Worm (Caenorhabditis elegans) whole organism, young adult: ENCODE data around the gene D2096.13.

ENCODE experiments used
- B0035.1 ChIP-seq: sonication (generic microtip); optimal IDR thresholded peaks from 2 replicates; lab custom pipeline; 2016; ENCODE audit warnings: missing genetic modification characterization, mild to moderate bottlenecking, missing compliant biosample characterization, missing genotype, missing genetic modification reagents
- B0261.1 ChIP-seq: sonication (generic microtip); optimal IDR thresholded peaks from 2 replicates; lab custom pipeline; 2016; ENCODE audit warnings: mild to moderate bottlenecking, missing genetic modification characterization, moderate library complexity, missing compliant biosample characterization
- B0336.3 ChIP-seq: fragments of 200-800 bp; sonication (Bioruptor generic); IDR thresholded peaks from 2 replicates; pipeline ENCODE4 v1.3.6; 2022; ENCODE audit warnings: missing genetic modification characterization, missing compliant biosample characterization
- C06A6.2 ChIP-seq: fragments of 200-800 bp; sonication (Bioruptor generic); conservative IDR thresholded peaks from 2 replicates; pipeline ENCODE4 v1.3.6; 2022; ENCODE audit warnings: missing genetic modification characterization, missing compliant biosample characterization
- F39B2.1 ChIP-seq: fragments of 200-800 bp; sonication (Bioruptor generic); IDR thresholded peaks from 2 replicates; pipeline ENCODE4 v1.3.6; 2022; ENCODE audit warnings: missing genetic modification reagents, missing genetic modification characterization, missing compliant biosample characterization
- F49E8.2 ChIP-seq: sonication (generic microtip); optimal IDR thresholded peaks from 3 replicates; lab custom pipeline; 2017; ENCODE audit warnings: missing genetic modification characterization, mild to moderate bottlenecking, missing compliant biosample characterization, antibody characterized with exemption, moderate library complexity; ENCODE audit not compliant: insufficient read depth
- F55B11.4 ChIP-seq: sonication (generic microtip); optimal IDR thresholded peaks from 2 replicates; lab custom pipeline; 2016; ENCODE audit warnings: missing compliant biosample characterization, missing genetic modification characterization, borderline replicate concordance; ENCODE audit not compliant: insufficient read depth
- F57A8.1 ChIP-seq: fragments of 200-800 bp; sonication (Bioruptor generic); optimal IDR thresholded peaks from 2 replicates; lab custom pipeline; 2018; ENCODE audit warnings: mild to moderate bottlenecking, missing genetic modification characterization, moderate library complexity, missing compliant biosample characterization
- F57C9.4 ChIP-seq: sonication (generic microtip); optimal IDR thresholded peaks from 2 replicates; lab custom pipeline; 2017; ENCODE audit warnings: mild to moderate bottlenecking, missing genetic modification characterization, missing compliant biosample characterization
- K11D2.4 ChIP-seq: fragments of 200-800 bp; sonication (Bioruptor generic); IDR thresholded peaks from 2 replicates; pipeline ENCODE4 v1.3.6; 2022; ENCODE audit warnings: missing genetic modification reagents, missing genetic modification characterization, missing compliant biosample characterization
- K12H6.12 ChIP-seq: fragments of 200-800 bp; sonication (Bioruptor generic); optimal IDR thresholded peaks from 2 replicates; lab custom pipeline; 2018; ENCODE audit warnings: mild to moderate bottlenecking, missing genetic modification characterization, missing compliant biosample characterization
- Y67H2A.10 ChIP-seq: fragments of 200-800 bp; sonication (Bioruptor generic); conservative IDR thresholded peaks from 2 replicates; pipeline ENCODE4 v1.3.6; 2022; ENCODE audit warnings: missing genetic modification reagents, missing genetic modification characterization, missing compliant biosample characterization
- Y79H2A.3 ChIP-seq: fragments of 200-800 bp; sonication (Bioruptor generic); conservative IDR thresholded peaks from 2 replicates; pipeline ENCODE4 v1.3.6; 2022; ENCODE audit warnings: missing genetic modification reagents, missing genetic modification characterization, missing compliant biosample characterization
- ZK185.1 ChIP-seq: sonication (generic microtip); optimal IDR thresholded peaks from 2 replicates; lab custom pipeline; 2016; ENCODE audit warnings: mild to moderate bottlenecking, missing genetic modification characterization, missing compliant biosample characterization; ENCODE audit not compliant: poor library complexity, severe bottlenecking
- aptf-2 ChIP-seq: fragments of 200-800 bp; sonication (Bioruptor generic); conservative IDR thresholded peaks from 2 replicates; pipeline ENCODE4 v1.3.6; 2022; ENCODE audit warnings: missing genetic modification reagents, missing genetic modification characterization, missing compliant biosample characterization
- cebp-1 ChIP-seq, 2 experiments: fragments of 200-800 bp in 1 of 2; sonication (Bioruptor generic) in 1 of 2; sonication (generic microtip) in 1 of 2; IDR thresholded peaks in 1 of 2; optimal IDR thresholded peaks in 1 of 2; 2 replicates each; pipeline versions ENCODE4 v1.3.6 to Lab custom; 2017 to 2022; ENCODE audit warnings: missing compliant biosample characterization in 2 of 2, missing genetic modification characterization in 2 of 2, mild to moderate bottlenecking in 1 of 2, missing genetic modification reagents in 1 of 2, moderate library complexity in 1 of 2
- ceh-27 ChIP-seq: fragments of 200-800 bp; sonication (Bioruptor generic); optimal IDR thresholded peaks from 2 replicates; lab custom pipeline; 2018; ENCODE audit warnings: mild to moderate bottlenecking, missing genetic modification characterization, moderate library complexity, missing compliant biosample characterization
- ceh-40 ChIP-seq: fragments of 200-800 bp; sonication (Bioruptor generic); IDR thresholded peaks from 2 replicates; pipeline ENCODE4 v1.3.6; 2022; ENCODE audit warnings: missing genetic modification characterization, missing compliant biosample characterization
- ceh-91 ChIP-seq: fragments of 200-800 bp; sonication (Bioruptor generic); IDR thresholded peaks from 2 replicates; pipeline ENCODE4 v1.3.6; 2022; ENCODE audit warnings: missing genetic modification reagents, missing genetic modification characterization, missing compliant biosample characterization
- efl-1 ChIP-seq: fragments of 150-350 bp; optimal IDR thresholded peaks from 2 replicates; lab custom pipeline; 2014; ENCODE audit warnings: missing biosample characterization, missing genetic modification reagents, missing genetic modification characterization
- egl-18 ChIP-seq: fragments of 200-800 bp; sonication (Bioruptor generic); IDR thresholded peaks from 2 replicates; pipeline ENCODE4 v1.3.6; 2022; ENCODE audit warnings: missing genetic modification reagents, missing genetic modification characterization, missing compliant biosample characterization
- egl-44 ChIP-seq: fragments of 200-800 bp; sonication (Bioruptor generic); IDR thresholded peaks from 2 replicates; pipeline ENCODE4 v1.3.6; 2022; ENCODE audit warnings: missing genetic modification reagents, missing genetic modification characterization, missing compliant biosample characterization
- hmg-20 ChIP-seq: fragments of 200-800 bp; sonication (Bioruptor generic); IDR thresholded peaks from 2 replicates; pipeline ENCODE4 v1.3.6; 2022; ENCODE audit warnings: missing genetic modification reagents, missing genetic modification characterization, missing compliant biosample characterization
- let-526 ChIP-seq: fragments of 200-800 bp; sonication (Bioruptor generic); IDR thresholded peaks from 2 replicates; pipeline ENCODE4 v1.3.6; 2022; ENCODE audit warnings: missing genetic modification reagents, missing genetic modification characterization, missing compliant biosample characterization
- lin-26 ChIP-seq: fragments of 200-800 bp; sonication (Bioruptor generic); IDR thresholded peaks from 2 replicates; pipeline ENCODE4 v1.3.6; 2022; ENCODE audit warnings: missing genetic modification reagents, missing genetic modification characterization, missing compliant biosample characterization
- lin-35 ChIP-seq, 3 experiments: fragments of 150-350 bp in 2 of 3; sonication (generic microtip) in 1 of 3; optimal IDR thresholded peaks; 2 replicates each; lab custom pipeline; 2014 to 2018; ENCODE audit warnings: missing biosample characterization in 3 of 3, missing genetic modification characterization in 3 of 3, missing genetic modification reagents in 3 of 3
- lin-40 ChIP-seq: sonication (generic microtip); optimal IDR thresholded peaks from 2 replicates; lab custom pipeline; 2016; ENCODE audit warnings: missing genetic modification characterization, mild to moderate bottlenecking, missing compliant biosample characterization, missing genotype, missing genetic modification reagents
- lsl-1 ChIP-seq: fragments of 200-800 bp; sonication (Bioruptor generic); optimal IDR thresholded peaks from 2 replicates; lab custom pipeline; 2018; ENCODE audit warnings: mild to moderate bottlenecking, missing genetic modification characterization, moderate library complexity, missing compliant biosample characterization
- madf-6 ChIP-seq: fragments of 200-800 bp; sonication (Bioruptor generic); IDR thresholded peaks from 2 replicates; pipeline ENCODE4 v1.3.6; 2022; ENCODE audit warnings: missing genetic modification reagents, missing genetic modification characterization, missing compliant biosample characterization
- madf-8 ChIP-seq: fragments of 200-800 bp; sonication (Bioruptor generic); conservative IDR thresholded peaks from 2 replicates; pipeline ENCODE4 v1.3.6; 2022; ENCODE audit warnings: missing genetic modification reagents, missing genetic modification characterization, missing compliant biosample characterization
- mel-28 ChIP-seq: sonication (generic microtip); optimal IDR thresholded peaks from 2 replicates; lab custom pipeline; 2016; ENCODE audit warnings: borderline replicate concordance, mild to moderate bottlenecking, missing genetic modification characterization, missing compliant biosample characterization
- mxl-1 ChIP-seq: sonication (generic microtip); optimal IDR thresholded peaks from 2 replicates; lab custom pipeline; 2016; ENCODE audit warnings: missing genetic modification characterization, missing compliant biosample characterization
- nfya-2 ChIP-seq: fragments of 200-800 bp; sonication (Bioruptor generic); IDR thresholded peaks from 2 replicates; pipeline ENCODE4 v1.3.6; 2022; ENCODE audit warnings: missing genetic modification reagents, missing genetic modification characterization, missing compliant biosample characterization
- nfyb-1 ChIP-seq: fragments of 200-800 bp; sonication (Bioruptor generic); IDR thresholded peaks from 2 replicates; pipeline ENCODE4 v1.3.6; 2022; ENCODE audit warnings: missing genetic modification reagents, missing genetic modification characterization, missing compliant biosample characterization
- nhr-120 ChIP-seq: fragments of 200-800 bp; sonication (Bioruptor generic); IDR thresholded peaks from 2 replicates; pipeline ENCODE4 v1.3.6; 2022; ENCODE audit warnings: missing genetic modification characterization, missing compliant biosample characterization
- nhr-80 ChIP-seq: sonication (generic microtip); optimal IDR thresholded peaks from 2 replicates; lab custom pipeline; 2016; ENCODE audit warnings: missing genetic modification characterization, missing compliant biosample characterization
- pha-4 ChIP-seq: fragments of 150-350 bp; sonication (generic microtip); optimal IDR thresholded peaks from 2 replicates; lab custom pipeline; 2014; ENCODE audit warnings: missing biosample characterization, missing genetic modification reagents, missing genetic modification characterization
- repo-1 ChIP-seq: sonication (generic microtip); optimal IDR thresholded peaks from 2 replicates; lab custom pipeline; 2017; ENCODE audit warnings: mild to moderate bottlenecking, missing genetic modification characterization, missing compliant biosample characterization
- sea-2 ChIP-seq: fragments of 200-800 bp; sonication (Bioruptor generic); IDR thresholded peaks from 2 replicates; pipeline ENCODE4 v1.3.6; 2022; ENCODE audit warnings: missing genetic modification characterization, missing compliant biosample characterization
- snpc-1.3 ChIP-seq: sonication (generic microtip); optimal IDR thresholded peaks from 2 replicates; lab custom pipeline; 2017; ENCODE audit warnings: missing genetic modification characterization, mild to moderate bottlenecking, missing compliant biosample characterization, antibody characterized with exemption, moderate library complexity, missing genotype, missing genetic modification reagents; ENCODE audit not compliant: insufficient read depth
- snpc-3.4 ChIP-seq: sonication (generic microtip); optimal IDR thresholded peaks from 2 replicates; lab custom pipeline; 2017; ENCODE audit warnings: missing genetic modification characterization, mild to moderate bottlenecking, missing compliant biosample characterization, antibody characterized with exemption, moderate library complexity, missing genotype, missing genetic modification reagents
- sptf-2 ChIP-seq: fragments of 200-800 bp; sonication (Bioruptor generic); optimal IDR thresholded peaks from 2 replicates; lab custom pipeline; 2018; ENCODE audit warnings: mild to moderate bottlenecking, missing genetic modification characterization, missing compliant biosample characterization
- tbx-9 ChIP-seq: sonication (generic microtip); optimal IDR thresholded peaks from 2 replicates; lab custom pipeline; 2016; ENCODE audit warnings: borderline replicate concordance, missing genetic modification characterization, inconsistent platforms, missing compliant biosample characterization
- zfh-2 ChIP-seq: fragments of 200-800 bp; sonication (Bioruptor generic); conservative IDR thresholded peaks from 2 replicates; pipeline ENCODE4 v1.3.6; 2022; ENCODE audit warnings: missing genetic modification reagents, missing genetic modification characterization, missing compliant biosample characterization
- ztf-22 ChIP-seq: fragments of 200-800 bp; sonication (Bioruptor generic); optimal IDR thresholded peaks from 2 replicates; lab custom pipeline; 2018; ENCODE audit warnings: mild to moderate bottlenecking, missing genetic modification characterization, moderate library complexity, missing compliant biosample characterization
- ztf-25 ChIP-seq: fragments of 200-800 bp; sonication (Bioruptor generic); IDR thresholded peaks from 2 replicates; pipeline ENCODE4 v1.3.6; 2022; ENCODE audit warnings: missing genetic modification reagents, missing genetic modification characterization, missing compliant biosample characterization
- ztf-6 ChIP-seq: fragments of 200-800 bp; sonication (Bioruptor generic); IDR thresholded peaks from 2 replicates; pipeline ENCODE4 v1.3.6; 2022; ENCODE audit warnings: missing genetic modification reagents, missing genetic modification characterization, missing compliant biosample characterization

The D2096.13 gene

ce11 chrIV:8377501-8377900 lies 19.1 kb upstream of the D2096.13 start, which contains the start of gene D2096.7:
D2096.7 (minus strand) TSS chrIV:8377630.
- TF ChIP-seq F39B2.1 (GFP tag; lab: Robert Waterston, UW), result peak; percentile 66
- peak; percentile 51; the same call in 1 of the 2 replicates for TF ChIP-seq egl-18 (GFP tag; lab: Robert Waterston, UW)
- TF ChIP-seq F57A8.1 (GFP tag; lab: Kevin White, UChicago), result peak; percentile 44
- no peak for TF ChIP-seq sea-2 (GFP tag; lab: Robert Waterston, UW)
- TF ChIP-seq hmg-20 (GFP tag; lab: Robert Waterston, UW), result 0 out of 2 replicates have a peak, but pooled peaks have one; percentile 2
- 0 out of 2 replicates have a peak, but pooled peaks have one; percentile 22 for TF ChIP-seq K11D2.4 (GFP tag; lab: Robert Waterston, UW)
- TF ChIP-seq F49E8.2 (tag; lab: Kevin White, UChicago), result peak; percentile 95
- no peak; the same call in 1 of the 2 replicates for TF ChIP-seq madf-8 (GFP tag; lab: Robert Waterston, UW)
- peak; percentile 2 for TF ChIP-seq snpc-3.4 (tag; lab: Kevin White, UChicago)
- peak; percentile 52 for TF ChIP-seq B0035.1 (tag; lab: Kevin White, UChicago)
- TF ChIP-seq F57C9.4 (tag; lab: Kevin White, UChicago), result peak; percentile 72
- TF ChIP-seq ztf-6 (GFP tag; lab: Robert Waterston, UW), result no peak
- TF ChIP-seq egl-44 (GFP tag; lab: Robert Waterston, UW), result no peak; the same call in none of the 2 replicates
- TF ChIP-seq repo-1 (tag; lab: Kevin White, UChicago), result peak; percentile 88
- TF ChIP-seq ztf-22, result peak; percentile 10
- TF ChIP-seq tbx-9, result peak; percentile 91
- TF ChIP-seq snpc-1.3 (tag; lab: Kevin White, UChicago), result peak; percentile 89
- TF ChIP-seq K12H6.12 (tag; lab: Kevin White, UChicago), result peak; percentile 46
- peak; percentile 79; the same call in 1 of the 2 replicates for TF ChIP-seq ztf-25 (GFP tag; lab: Robert Waterston, UW)
- TF ChIP-seq B0336.3 (GFP tag; lab: Robert Waterston, UW), result peak; percentile 96
- no peak for TF ChIP-seq F55B11.4 (tag; lab: Kevin White, UChicago)
- no peak for TF ChIP-seq pha-4 (tag; lab: Kevin White, UChicago)
- no peak for TF ChIP-seq zfh-2 (GFP tag; lab: Robert Waterston, UW)
- peak in 1 of 3 experiments; percentile 67 for TF ChIP-seq lin-35 (GFP tag; optimal IDR thresholded peaks at IDR 0.05; lab: Kevin White, UChicago)
- TF ChIP-seq B0261.1 (tag; lab: Kevin White, UChicago), result peak; percentile 35
- TF ChIP-seq mel-28, result no peak
- peak; percentile 77 for TF ChIP-seq Y79H2A.3 (GFP tag; lab: Robert Waterston, UW)
- TF ChIP-seq nhr-120 (GFP tag; lab: Robert Waterston, UW), result 0 out of 2 replicates have a peak, but pooled peaks have one; percentile 55
- TF ChIP-seq lsl-1 (GFP tag; lab: Kevin White, UChicago), result peak; percentile 64
- TF ChIP-seq ZK185.1 (tag; lab: Kevin White, UChicago), result peak; percentile 32
- TF ChIP-seq cebp-1 (GFP tag; IDR thresholded peaks at IDR 0.05; lab: Robert Waterston, UW), result 0 out of 2 replicates have a peak, but pooled peaks have one; percentile 19
- TF ChIP-seq cebp-1 (tag; optimal IDR thresholded peaks at IDR 0.05; lab: Kevin White, UChicago), result peak; percentile 76
- no peak for TF ChIP-seq Y67H2A.10
- TF ChIP-seq aptf-2 (GFP tag; lab: Robert Waterston, UW), result no peak
- no peak for TF ChIP-seq nhr-80 (tag; lab: Kevin White, UChicago)
- peak; percentile 85 for TF ChIP-seq lin-26 (GFP tag; lab: Robert Waterston, UW)
- TF ChIP-seq nfya-2 (GFP tag; lab: Robert Waterston, UW), result peak; percentile 93
- TF ChIP-seq C06A6.2 (GFP tag; lab: Robert Waterston, UW), result no peak
- TF ChIP-seq ceh-91 (GFP tag; lab: Robert Waterston, UW), result no peak
- no peak for TF ChIP-seq ceh-40
- TF ChIP-seq lin-40 (tag; lab: Kevin White, UChicago), result no peak
- TF ChIP-seq sptf-2 (GFP tag; lab: Kevin White, UChicago), result no peak
- no peak for TF ChIP-seq efl-1
- TF ChIP-seq madf-6 (GFP tag; lab: Robert Waterston, UW), result peak; percentile 86
- peak; percentile 82 for TF ChIP-seq nfyb-1 (GFP tag; lab: Robert Waterston, UW)
- no peak for TF ChIP-seq ceh-27 (GFP tag; lab: Kevin White, UChicago)
- TF ChIP-seq let-526 (GFP tag; lab: Robert Waterston, UW), result no peak
- peak; percentile 32 for TF ChIP-seq mxl-1
